Worm (Caenorhabditis elegans) whole organism, early embryonic: ENCODE results near the gene C15C8.5.

Experiments used
- sea-1 ChIP-seq: fragments of 200-800 bp; sonication (Bioruptor generic); conservative IDR thresholded peaks from 2 replicates; pipeline ENCODE4 v1.3.6; 2022; ENCODE audit warnings: missing genetic modification characterization, missing compliant biosample characterization

Gene C15C8.5

ce11 chrV:12797992-12798391 is 50.2 kb downstream of the C15C8.5 start, which contains the start of gene ugt-6:
Gene ugt-6 (minus strand): TSS chrV:12798224.
- TF ChIP-seq sea-1 (GFP tag; lab: Robert Waterston, UW): no peak
